Worm (Caenorhabditis elegans) whole organism, mixed stage, embryonic: ENCODE data around the gene T05C7.9.

Experiments used
- M03D4.4 ChIP-seq: sonication (generic microtip); optimal IDR thresholded peaks from 2 replicates; lab custom pipeline; 2017; ENCODE audit warnings: mild to moderate bottlenecking, missing genetic modification characterization, missing compliant biosample characterization
- blmp-1 ChIP-seq: fragments of 150-350 bp; optimal IDR thresholded peaks from 2 replicates; lab custom pipeline; 2014; ENCODE audit warnings: missing biosample characterization, missing genetic modification characterization
- ces-1 ChIP-seq: fragments of 150-350 bp; optimal IDR thresholded peaks from 2 replicates; lab custom pipeline; 2014; ENCODE audit warnings: missing biosample characterization, missing genetic modification reagents, missing genetic modification characterization
- cnd-1 ChIP-seq: fragments of 200-800 bp; sonication (Bioruptor generic); optimal IDR thresholded peaks from 2 replicates; lab custom pipeline; 2018; ENCODE audit warnings: mild to moderate bottlenecking, missing genetic modification characterization, missing compliant biosample characterization

ce11 chrIV:121607-122006 is 42.5 kb downstream of the T05C7.9 start, which contains the start of gene tut-1:
- no peak for TF ChIP-seq M03D4.4 (tag; lab: Kevin White, UChicago)
- TF ChIP-seq cnd-1 (tag; lab: Kevin White, UChicago), result no peak
- TF ChIP-seq blmp-1 (tag; lab: Kevin White, UChicago), result no peak
- no peak for TF ChIP-seq ces-1 (GFP tag; lab: Kevin White, UChicago)
